Worm (Caenorhabditis elegans) whole organism, L3 larva: ENCODE results near the gene fbxa-66.

Experiments used
- R02D3.7 ChIP-seq: fragments of 150-350 bp; optimal IDR thresholded peaks from 2 replicates; lab custom pipeline; 2014; ENCODE audit warnings: missing biosample characterization, missing genetic modification characterization
- aly-2 ChIP-seq: fragments of 150-350 bp; optimal IDR thresholded peaks from 2 replicates; lab custom pipeline; 2014; ENCODE audit warnings: missing biosample characterization, missing genetic modification characterization
- ceh-16 ChIP-seq: sonication (generic microtip); optimal IDR thresholded peaks from 2 replicates; lab custom pipeline; 2017; ENCODE audit warnings: missing biosample characterization, missing genetic modification characterization
- ceh-28 ChIP-seq: fragments of 150-350 bp; optimal IDR thresholded peaks from 2 replicates; lab custom pipeline; 2014; ENCODE audit warnings: missing biosample characterization, missing genetic modification reagents, missing genetic modification characterization
- ceh-82 ChIP-seq: fragments of 150-350 bp; optimal IDR thresholded peaks from 2 replicates; lab custom pipeline; 2014; ENCODE audit warnings: missing biosample characterization, missing genetic modification characterization
- ceh-9 ChIP-seq: sonication (generic microtip); optimal IDR thresholded peaks from 2 replicates; lab custom pipeline; 2018; ENCODE audit warnings: missing biosample characterization, missing genetic modification characterization
- daf-12 ChIP-seq: fragments of 150-350 bp; optimal IDR thresholded peaks from 2 replicates; lab custom pipeline; 2014; ENCODE audit warnings: missing biosample characterization, missing genetic modification reagents, missing genetic modification characterization
- egl-27 ChIP-seq: sonication (generic microtip); optimal IDR thresholded peaks from 4 replicates; lab custom pipeline; 2017; ENCODE audit warnings: missing biosample characterization, missing genetic modification reagents, missing genetic modification characterization
- egl-5 ChIP-seq: fragments of 150-350 bp; optimal IDR thresholded peaks from 2 replicates; lab custom pipeline; 2017; ENCODE audit warnings: missing biosample characterization, missing genetic modification reagents, missing genetic modification characterization, inconsistent platforms
- elt-2 ChIP-seq: sonication (generic microtip); optimal IDR thresholded peaks from 2 replicates; lab custom pipeline; 2016; ENCODE audit warnings: missing genetic modification reagents, mild to moderate bottlenecking, missing genetic modification characterization, missing compliant biosample characterization
- elt-3 ChIP-seq, 3 experiments: fragments of 150-350 bp in 1 of 3; sonication (generic microtip) in 2 of 3; optimal IDR thresholded peaks; 2 replicates in 2 of 3; 4 replicates in 1 of 3; lab custom pipeline; 2014 to 2017; ENCODE audit warnings: missing biosample characterization in 3 of 3, missing genetic modification characterization in 3 of 3
- eor-1 ChIP-seq, 2 experiments: fragments of 150-350 bp; optimal IDR thresholded peaks; 2 replicates each; lab custom pipeline; 2014 to 2018; ENCODE audit warnings: missing biosample characterization in 2 of 2, missing genetic modification characterization in 2 of 2
- fkh-10 ChIP-seq: sonication (generic microtip); optimal IDR thresholded peaks from 2 replicates; lab custom pipeline; 2017; ENCODE audit warnings: missing biosample characterization, missing genetic modification reagents, missing genetic modification characterization
- hmg-11 ChIP-seq: sonication (generic microtip); optimal IDR thresholded peaks from 2 replicates; lab custom pipeline; 2016; ENCODE audit warnings: missing genetic modification characterization, missing compliant biosample characterization
- jun-1 ChIP-seq: fragments of 150-350 bp; optimal IDR thresholded peaks from 2 replicates; lab custom pipeline; 2014; ENCODE audit warnings: missing biosample characterization, missing genetic modification reagents, missing genetic modification characterization
- lin-15B ChIP-seq: fragments of 150-350 bp; optimal IDR thresholded peaks from 2 replicates; lab custom pipeline; 2014; ENCODE audit warnings: missing biosample characterization, missing genetic modification characterization
- lin-39 ChIP-seq: fragments of 150-350 bp; optimal IDR thresholded peaks from 2 replicates; lab custom pipeline; 2018; ENCODE audit warnings: missing biosample characterization, missing genetic modification reagents, missing genetic modification characterization
- mdl-1 ChIP-seq: fragments of 150-350 bp; optimal IDR thresholded peaks from 2 replicates; lab custom pipeline; 2014; ENCODE audit warnings: missing biosample characterization, missing genetic modification characterization
- mml-1 ChIP-seq: fragments of 150-350 bp; sonication (generic microtip); optimal IDR thresholded peaks from 3 replicates; lab custom pipeline; 2014; ENCODE audit warnings: missing biosample characterization, missing genetic modification characterization
- nfya-1 ChIP-seq: sonication (generic microtip); optimal IDR thresholded peaks from 2 replicates; lab custom pipeline; 2017; ENCODE audit warnings: missing genetic modification characterization, mild to moderate bottlenecking, missing compliant biosample characterization, antibody characterized with exemption, moderate library complexity; ENCODE audit not compliant: insufficient read depth
- nhr-12 ChIP-seq: fragments of 150-350 bp; optimal IDR thresholded peaks from 2 replicates; lab custom pipeline; 2014; ENCODE audit warnings: missing biosample characterization, missing genetic modification characterization
- nhr-237 ChIP-seq: fragments of 150-350 bp; optimal IDR thresholded peaks from 2 replicates; lab custom pipeline; 2014; ENCODE audit warnings: missing biosample characterization, missing genetic modification characterization
- nhr-25 ChIP-seq: sonication (generic microtip); optimal IDR thresholded peaks from 2 replicates; lab custom pipeline; 2017; ENCODE audit warnings: missing biosample characterization, missing genetic modification characterization
- nhr-28 ChIP-seq: fragments of 150-350 bp; optimal IDR thresholded peaks from 2 replicates; lab custom pipeline; 2014; ENCODE audit warnings: missing biosample characterization, missing genetic modification characterization
- nhr-67 ChIP-seq: fragments of 150-350 bp; optimal IDR thresholded peaks from 2 replicates; lab custom pipeline; 2014; ENCODE audit warnings: missing biosample characterization, missing genetic modification characterization
- nhr-76 ChIP-seq: fragments of 150-350 bp; sonication (generic microtip); optimal IDR thresholded peaks from 5 replicates; lab custom pipeline; 2014; ENCODE audit warnings: missing biosample characterization, missing genetic modification characterization
- nhr-77 ChIP-seq: fragments of 150-350 bp; optimal IDR thresholded peaks from 2 replicates; lab custom pipeline; 2014; ENCODE audit warnings: missing biosample characterization, missing genetic modification characterization
- sea-2 ChIP-seq: fragments of 150-350 bp; sonication (generic microtip); optimal IDR thresholded peaks from 4 replicates; lab custom pipeline; 2014; ENCODE audit warnings: missing biosample characterization, missing genetic modification reagents, missing genetic modification characterization
- skn-1 ChIP-seq: fragments of 150-350 bp; optimal IDR thresholded peaks from 2 replicates; lab custom pipeline; 2014; ENCODE audit warnings: missing biosample characterization, missing genetic modification characterization
- snpc-4 ChIP-seq: fragments of 150-350 bp; optimal IDR thresholded peaks from 2 replicates; lab custom pipeline; 2014; ENCODE audit warnings: missing biosample characterization, missing genetic modification characterization
- tbx-2 ChIP-seq: sonication (generic microtip); optimal IDR thresholded peaks from 2 replicates; lab custom pipeline; 2016; ENCODE audit warnings: mild to moderate bottlenecking, missing genetic modification characterization, missing compliant biosample characterization
- unc-62 ChIP-seq: fragments of 150-350 bp; sonication (generic microtip); optimal IDR thresholded peaks from 4 replicates; lab custom pipeline; 2014; ENCODE audit warnings: missing biosample characterization, missing genetic modification reagents, missing genetic modification characterization
- zag-1 ChIP-seq: fragments of 150-350 bp; optimal IDR thresholded peaks from 2 replicates; lab custom pipeline; 2014; ENCODE audit warnings: missing biosample characterization, missing genetic modification characterization
- ztf-11 ChIP-seq: fragments of 150-350 bp; optimal IDR thresholded peaks from 2 replicates; lab custom pipeline; 2014; ENCODE audit warnings: missing biosample characterization, missing genetic modification characterization

The fbxa-66 gene

DNA sequence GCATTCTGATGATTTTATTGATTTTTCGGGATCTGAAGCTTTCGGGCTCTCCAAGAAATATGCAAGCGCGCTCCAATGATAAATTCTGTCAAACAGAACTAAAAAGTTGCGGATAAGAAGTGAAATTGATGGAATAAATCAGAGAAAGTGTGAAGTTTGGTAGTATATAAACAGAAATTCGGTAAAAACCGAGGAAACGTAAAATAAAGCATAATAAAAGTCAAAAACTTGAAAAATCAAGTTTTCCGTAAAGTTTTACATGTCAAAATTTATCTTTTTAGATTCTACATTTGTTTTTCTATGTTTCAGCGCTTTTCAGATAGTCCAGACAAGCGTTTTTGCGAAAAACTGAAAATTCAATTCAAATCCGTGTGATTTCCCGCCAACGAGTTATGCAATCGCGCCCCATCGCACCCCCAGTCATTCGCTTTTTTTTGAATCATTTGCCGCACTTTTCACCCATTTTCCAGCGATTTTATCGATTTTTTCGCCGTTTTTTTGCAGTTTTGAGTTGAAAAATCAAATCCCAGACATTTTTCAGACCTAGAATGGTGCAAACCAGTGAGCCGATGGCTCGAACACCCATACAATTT lies 17.3 kb upstream of the fbxa-66 start, which contains the start of the genes Y54F10BM.13 and ppm-1.D:
Gene Y54F10BM.13, minus strand, starts transcription at position 51 of the 593 bp plus-strand sequence.
Gene ppm-1.D, plus strand, starts transcription at position 540 of the 593 bp plus-strand sequence.
- TF ChIP-seq tbx-2 (tag; lab: Kevin White, UChicago), result no peak
- TF ChIP-seq skn-1, result no peak
- peak; percentile 73 for TF ChIP-seq lin-15B
- peak; percentile 30 for TF ChIP-seq nfya-1 (tag; lab: Kevin White, UChicago)
- TF ChIP-seq hmg-11 (tag; lab: Kevin White, UChicago), result peak; percentile 8
- TF ChIP-seq lin-39 (tag; lab: Kevin White, UChicago), result peak; percentile 2
- TF ChIP-seq nhr-12, result no peak

DNA sequence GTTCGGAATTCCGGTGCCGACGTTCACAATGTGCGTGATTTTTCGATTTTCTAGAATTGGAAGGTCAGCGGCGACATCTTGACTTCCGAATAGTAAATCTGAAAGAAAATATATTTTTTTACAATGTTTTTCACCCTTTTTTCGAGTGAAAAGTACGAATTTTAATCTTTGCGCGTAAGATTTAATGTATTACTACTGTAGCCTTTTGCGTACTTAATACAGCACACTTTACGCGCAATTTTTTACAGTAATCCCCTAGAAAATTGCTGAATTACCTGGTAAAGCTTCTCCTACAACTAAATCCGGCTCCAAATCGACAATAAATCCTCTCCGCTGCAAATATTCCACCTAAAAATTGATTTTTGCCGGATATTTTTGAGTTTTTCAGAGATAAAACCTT lies 16.6 kb upstream of the fbxa-66 start:
- no peak for TF ChIP-seq ceh-28 (tag; lab: Kevin White, UChicago)

DNA sequence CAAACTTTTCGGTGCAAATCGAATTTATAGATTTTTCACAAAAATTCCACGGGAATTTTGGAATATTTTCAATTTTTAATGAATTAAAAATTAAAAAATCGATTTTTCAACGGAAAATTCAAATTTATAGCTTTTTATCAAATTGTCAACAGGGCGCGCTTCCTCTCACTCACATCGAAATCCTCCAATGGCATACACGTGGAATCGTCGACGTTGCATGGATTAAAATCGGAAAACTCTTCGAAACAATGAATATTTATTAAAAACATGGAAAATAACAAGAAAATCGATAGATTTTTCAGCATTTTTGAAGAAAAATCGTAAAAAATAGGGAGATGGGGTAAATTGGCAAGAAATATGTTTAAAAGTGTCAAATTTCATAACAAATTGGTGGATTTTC lies 15.5 kb upstream of the fbxa-66 start, which contains the start of gene Y54F10BM.12:
Gene Y54F10BM.12, minus strand, starts transcription at position 344 of the 400 bp plus-strand sequence.
- TF ChIP-seq egl-5 (tag; lab: Kevin White, UChicago) (no peak), nhr-77 (tag; lab: Kevin White, UChicago) (no peak), R02D3.7 (no peak), ceh-28 (tag; lab: Kevin White, UChicago) (no peak), nhr-67 (tag; lab: Kevin White, UChicago) (no peak), mdl-1 (no peak), hmg-11 (tag; lab: Kevin White, UChicago) (no peak), jun-1 (no peak), nhr-76 (tag; lab: Kevin White, UChicago) (no peak), daf-12 (no peak), nhr-28 (tag; lab: Kevin White, UChicago) (no peak), lin-39 (tag; lab: Kevin White, UChicago) (no peak), nhr-25 (tag; lab: Kevin White, UChicago) (no peak), nfya-1 (tag; lab: Kevin White, UChicago) (no peak), aly-2 (tag; lab: Kevin White, UChicago) (no peak), nhr-237 (tag; lab: Kevin White, UChicago) (no peak), eor-1 (tag; optimal IDR thresholded peaks at IDR 0.05; lab: Kevin White, UChicago) (no peak), unc-62 (GFP tag; lab: Kevin White, UChicago) (no peak)

DNA sequence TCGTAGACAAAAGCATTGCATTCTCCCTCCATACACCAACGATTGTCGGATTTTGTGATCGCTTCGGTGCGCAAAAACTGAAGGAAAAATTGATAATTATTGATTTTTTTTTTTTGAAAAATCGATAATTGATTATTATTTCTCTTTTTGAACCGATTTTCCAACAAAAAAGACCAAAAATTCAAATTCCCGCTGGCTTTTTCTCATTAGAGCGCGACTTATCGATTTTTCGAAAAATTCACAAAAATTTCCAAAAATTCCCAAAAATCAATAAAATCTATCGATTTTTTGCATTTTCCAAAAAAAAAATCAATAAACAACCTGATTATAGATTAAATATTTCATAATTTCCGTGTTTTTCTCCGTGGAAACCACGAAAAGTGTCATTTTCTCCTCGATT lies 14.8 kb upstream of the fbxa-66 start:
- no peak for TF ChIP-seq jun-1
- peak; percentile 86 for TF ChIP-seq ceh-28 (tag; lab: Kevin White, UChicago)
- TF ChIP-seq ceh-9 (tag; lab: Kevin White, UChicago), result no peak
- TF ChIP-seq snpc-4 (tag; lab: Kevin White, UChicago), result no peak
- TF ChIP-seq ztf-11 (tag; lab: Kevin White, UChicago), result no peak

DNA sequence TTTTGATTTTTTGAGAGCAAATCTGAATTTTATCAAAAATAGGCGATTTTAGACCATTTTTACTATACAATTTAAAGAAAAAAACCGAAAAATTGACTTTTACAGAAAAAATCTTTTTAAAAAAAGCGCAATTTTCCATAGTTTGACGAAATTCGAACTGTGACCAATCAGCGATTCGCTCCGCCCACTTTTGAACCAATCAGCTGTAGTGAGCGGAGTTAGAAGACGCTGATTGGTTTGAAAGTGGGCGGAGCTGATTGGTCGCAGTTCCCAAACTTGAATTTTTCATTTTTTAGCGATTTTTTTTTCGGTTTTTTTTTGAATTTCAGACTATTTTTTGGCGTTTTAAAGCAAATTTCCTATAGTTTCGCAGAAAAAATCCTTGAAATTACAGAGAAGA lies 10.9 kb upstream of the fbxa-66 start:
- TF ChIP-seq hmg-11 (tag; lab: Kevin White, UChicago) (no peak), nfya-1 (tag; lab: Kevin White, UChicago) (peak; percentile 89), elt-3 (tag; optimal IDR thresholded peaks at IDR 0.05; lab: Kevin White, UChicago) (no peak)
- TF ChIP-seq, all 47 proteins: peak for 1

- TF ChIP-seq mml-1 (no peak), elt-2 (tag; lab: Kevin White, UChicago) (no peak), ceh-28 (tag; lab: Kevin White, UChicago) (no peak), egl-27 (tag; lab: Kevin White, UChicago) (no peak), ceh-16 (tag; lab: Kevin White, UChicago) (no peak), elt-3 (tag; optimal IDR thresholded peaks at IDR 0.05; lab: Kevin White, UChicago) (no peak), nhr-77 (tag; lab: Kevin White, UChicago) (no peak), ceh-82 (tag; lab: Kevin White, UChicago) (no peak), fkh-10 (GFP tag; lab: Kevin White, UChicago) (no peak), sea-2 (no peak), lin-15B (no peak), nfya-1 (tag; lab: Kevin White, UChicago) (no peak), zag-1 (tag; lab: Kevin White, UChicago) (no peak), hmg-11 (tag; lab: Kevin White, UChicago) (no peak), ceh-9 (tag; lab: Kevin White, UChicago) (no peak), nhr-237 (tag; lab: Kevin White, UChicago) (no peak), nhr-76 (tag; lab: Kevin White, UChicago) (no peak)
These were observed 2.6 kb upstream of the fbxa-66 start for ce11 chrIII:2316439-2316838.
